Worm (Caenorhabditis elegans) whole organism, dauer: Measurements from ENCODE around the gene cnp-2.

ENCODE experiments used
- unc-62 ChIP-seq: sonication (generic microtip); optimal IDR thresholded peaks from 2 replicates; lab custom pipeline; 2017; ENCODE audit warnings: missing biosample characterization, missing genetic modification reagents, missing genetic modification characterization

Gene cnp-2

DNA sequence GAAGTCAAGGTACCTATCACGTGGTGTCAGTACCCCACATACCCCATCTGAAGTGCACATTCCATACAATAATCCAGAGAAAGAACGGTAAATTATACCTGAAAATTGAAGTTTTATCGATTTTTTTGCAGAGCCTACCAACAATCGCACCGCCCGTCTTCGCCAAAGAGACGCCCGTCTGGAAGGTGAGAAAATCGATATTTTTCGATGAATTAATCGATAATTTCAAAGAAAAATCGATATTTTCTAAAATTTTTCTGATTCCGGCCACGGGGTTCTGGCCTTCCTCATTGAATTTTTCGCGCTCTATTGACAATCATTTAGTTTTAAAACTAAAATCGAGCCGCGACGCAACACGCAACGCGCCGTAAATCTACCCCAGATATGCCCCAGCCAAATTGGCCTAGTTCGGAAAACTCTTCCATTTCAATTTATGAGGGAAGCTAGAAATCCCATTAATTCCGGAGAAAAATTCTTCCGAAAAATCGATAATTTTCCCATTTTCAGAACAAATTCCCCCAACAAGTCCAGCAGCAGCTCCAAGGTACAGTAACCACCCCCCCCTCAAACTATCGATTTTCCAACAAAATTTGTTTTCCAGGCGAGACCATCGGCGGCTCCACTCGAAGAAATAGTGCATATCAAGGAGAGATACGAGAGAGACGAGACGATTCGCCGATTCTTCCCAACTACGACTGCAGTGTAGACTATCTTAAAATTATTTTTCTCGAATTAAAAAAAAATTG, 6.0 kb downstream of the cnp-2 start:
- no peak for TF ChIP-seq unc-62 (GFP tag; lab: Kevin White, UChicago)

DNA sequence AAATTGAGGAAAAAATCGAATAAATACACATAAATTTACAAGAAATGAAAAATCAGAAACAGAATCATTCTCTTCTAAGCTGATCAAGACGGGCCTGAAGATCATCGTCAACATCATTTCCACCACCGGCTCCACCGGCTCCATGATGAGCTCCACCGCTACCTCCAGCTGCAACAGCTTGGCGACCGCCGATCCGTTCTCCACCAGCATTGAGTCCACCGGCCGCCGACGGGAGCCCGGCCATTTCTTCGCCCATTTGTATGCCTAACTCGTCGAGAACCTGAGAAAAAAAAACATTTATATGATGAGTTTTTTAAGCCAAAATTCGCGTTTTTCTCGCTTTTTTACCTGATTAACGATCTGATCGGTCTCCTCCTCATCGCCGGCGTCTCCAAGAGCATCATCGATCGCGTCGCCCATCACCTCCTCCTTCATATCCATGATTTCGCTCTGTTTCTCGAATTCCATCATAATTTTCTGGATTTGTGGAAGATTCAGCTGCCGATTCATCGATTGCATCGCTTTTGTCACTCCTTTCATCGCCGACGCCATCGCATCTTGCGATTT, 6.7 kb downstream of the cnp-2 start:
- no peak for TF ChIP-seq unc-62 (GFP tag; lab: Kevin White, UChicago)

DNA sequence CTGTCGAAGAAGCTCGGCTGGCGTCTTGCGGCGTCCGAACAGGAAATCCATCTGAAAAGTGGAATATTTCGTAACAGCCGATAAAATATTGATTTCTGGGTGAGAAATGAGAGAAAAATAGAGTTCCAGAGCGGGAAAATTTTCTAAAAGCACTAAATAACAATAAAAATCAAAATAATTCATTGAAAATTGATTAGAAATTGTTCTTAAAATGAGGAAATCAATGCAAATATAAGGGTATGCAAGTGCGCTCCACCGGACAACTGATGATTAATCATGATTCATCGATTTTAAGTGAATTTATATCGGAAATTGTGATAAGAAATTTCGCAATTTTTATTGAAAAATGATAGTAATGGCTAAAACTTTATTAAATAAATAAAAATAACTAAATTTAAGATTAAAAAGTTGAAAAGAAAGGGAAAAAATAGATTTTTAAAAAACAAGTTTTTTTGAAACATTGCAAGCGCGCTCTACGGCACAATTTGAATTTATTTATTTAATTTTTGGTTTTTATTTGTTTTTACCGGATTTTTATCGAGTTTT, 7.6 kb downstream of the cnp-2 start, which contains the start of the genes vps-2 and tiar-2:
Gene vps-2, minus strand, starts transcription at position 51 of the 546 bp plus-strand sequence.
Gene tiar-2, plus strand, starts transcription at position 520 of the 546 bp plus-strand sequence.
- no peak for TF ChIP-seq unc-62 (GFP tag; lab: Kevin White, UChicago)

DNA sequence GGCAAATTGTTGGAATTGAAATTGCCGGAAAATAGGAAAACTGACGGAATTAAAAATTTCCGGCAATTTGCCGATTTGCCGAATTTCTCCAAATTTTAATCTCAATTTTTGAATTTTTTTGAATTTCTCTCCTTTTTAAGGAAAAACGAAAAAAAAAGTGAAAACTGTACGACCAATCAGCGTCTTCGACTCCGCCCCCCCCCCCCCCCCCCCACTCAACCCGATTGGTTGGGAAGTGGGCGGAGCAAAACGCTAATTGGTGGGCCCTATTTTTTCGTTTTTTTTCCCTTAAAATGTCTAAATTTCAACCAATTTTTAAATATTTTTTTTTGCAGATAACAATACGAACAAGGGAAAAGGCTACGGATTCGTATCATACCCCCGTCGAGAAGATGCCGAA, 9.3 kb downstream of the cnp-2 start:
- TF ChIP-seq unc-62 (GFP tag; lab: Kevin White, UChicago): no peak

DNA sequence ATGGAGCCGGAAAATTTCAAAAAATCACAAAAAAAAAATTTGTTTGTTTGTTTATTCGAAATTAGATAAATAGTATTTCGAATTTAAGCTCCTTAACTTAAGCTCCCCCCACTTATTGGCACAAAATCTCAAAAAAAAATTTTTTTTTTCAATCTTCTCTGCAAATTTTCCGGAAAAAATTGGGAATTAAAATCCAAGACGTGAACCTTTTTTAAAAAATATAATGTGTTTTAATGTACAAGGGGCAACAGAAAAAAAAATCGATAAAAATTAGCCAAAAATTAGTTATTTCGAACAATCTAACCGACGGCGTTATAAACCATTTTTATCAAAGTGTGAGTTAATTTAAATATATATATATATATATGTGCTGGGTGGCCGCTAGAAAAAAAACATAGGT, 13.8 kb downstream of the cnp-2 start, which contains the start of gene Y46G5A.14:
Gene Y46G5A.14, plus strand, starts transcription at position 301 of the 400 bp plus-strand sequence.
- TF ChIP-seq unc-62 (GFP tag; lab: Kevin White, UChicago): no peak

DNA sequence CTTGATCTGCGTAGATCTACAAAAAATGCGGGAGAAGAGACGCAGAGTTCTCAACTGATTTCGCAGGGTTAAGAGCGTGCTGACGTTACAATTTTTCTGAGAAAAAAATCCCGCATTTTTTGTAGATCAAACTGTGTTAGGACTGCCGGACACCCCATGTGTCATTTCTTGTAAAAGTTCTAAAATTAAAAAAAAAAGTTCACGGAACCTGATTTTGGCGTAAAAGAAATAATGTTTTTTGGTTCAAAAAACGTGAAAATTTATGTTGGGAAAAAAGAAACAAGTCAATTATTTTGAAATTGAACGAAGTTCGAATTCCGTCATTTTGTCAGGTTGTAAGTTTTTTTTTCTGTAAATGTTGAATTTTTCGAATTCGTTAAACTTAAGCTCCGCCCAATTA, 15.8 kb downstream of the cnp-2 start, which contains the start of gene Y46G5A.34:
Gene Y46G5A.34, plus strand, starts transcription at position 301 of the 400 bp plus-strand sequence.
- TF ChIP-seq unc-62 (GFP tag; lab: Kevin White, UChicago): no peak

DNA sequence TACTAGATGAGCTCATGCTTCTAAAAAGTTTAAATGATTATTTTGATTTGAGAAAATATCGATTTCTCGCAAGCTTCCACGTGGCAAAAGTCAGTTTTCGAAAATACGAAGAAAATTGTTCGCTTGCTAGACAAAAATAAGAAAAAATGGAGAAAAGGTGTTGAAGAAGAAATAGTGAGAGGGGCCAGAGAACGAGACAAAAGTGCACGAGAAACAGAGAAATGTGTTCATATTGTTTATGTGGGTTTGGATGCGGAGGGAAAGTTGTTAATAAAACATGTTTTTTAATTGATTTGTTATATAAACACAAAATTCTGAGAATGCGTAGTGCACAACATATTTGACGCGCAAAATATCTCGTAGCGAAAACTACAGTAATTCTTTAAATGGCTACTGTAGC, 24.8 kb downstream of the cnp-2 start, which contains the start of gene Y46G5A.15:
Gene Y46G5A.15, minus strand, starts transcription at position 26 of the 400 bp plus-strand sequence.
- TF ChIP-seq unc-62 (GFP tag; lab: Kevin White, UChicago): no peak

DNA sequence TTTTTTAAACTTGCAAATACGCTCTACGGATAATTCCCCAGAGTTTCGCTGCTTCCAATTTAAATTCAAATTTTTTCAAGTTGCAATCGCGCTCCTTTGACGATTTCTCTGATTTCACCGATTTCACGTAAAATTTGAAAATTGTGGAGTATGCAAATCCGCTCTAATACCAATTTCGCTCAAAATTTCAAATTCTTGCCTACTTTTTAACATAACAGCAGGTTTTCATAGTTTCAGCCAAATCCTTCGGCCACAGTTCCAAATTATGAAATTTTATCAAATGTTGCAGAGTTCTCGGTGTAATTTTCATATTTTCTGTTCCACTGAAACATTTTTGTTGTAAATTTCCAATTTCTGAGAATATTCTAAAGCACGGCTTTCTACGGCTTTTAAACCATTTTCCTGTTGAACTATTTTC, 27.2 kb downstream of the cnp-2 start, which contains the start of gene alkb-7:
Gene alkb-7, minus strand, starts transcription at position 323 of the 418 bp plus-strand sequence.
- TF ChIP-seq unc-62 (GFP tag; lab: Kevin White, UChicago): no peak

DNA sequence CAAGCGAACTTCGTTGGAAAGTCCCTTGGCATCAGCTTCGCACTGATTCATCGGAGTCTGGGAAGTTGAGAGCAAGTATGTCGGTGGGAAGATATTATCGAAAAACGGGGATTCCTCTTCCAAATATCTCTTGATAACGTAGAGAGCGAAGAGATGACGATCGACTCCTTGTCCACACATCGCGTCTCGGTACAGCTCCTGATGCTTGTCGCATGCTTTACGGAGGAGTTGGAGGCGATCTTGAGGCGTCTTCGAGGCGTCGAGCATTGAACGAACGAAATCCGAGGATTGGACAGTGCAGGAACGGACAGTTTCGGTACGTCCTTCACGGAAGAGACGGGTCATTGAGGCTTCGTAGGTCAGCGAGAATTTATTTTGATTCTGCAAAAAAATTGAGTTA, 28.9 kb downstream of the cnp-2 start:
- TF ChIP-seq unc-62 (GFP tag; lab: Kevin White, UChicago): no peak

DNA sequence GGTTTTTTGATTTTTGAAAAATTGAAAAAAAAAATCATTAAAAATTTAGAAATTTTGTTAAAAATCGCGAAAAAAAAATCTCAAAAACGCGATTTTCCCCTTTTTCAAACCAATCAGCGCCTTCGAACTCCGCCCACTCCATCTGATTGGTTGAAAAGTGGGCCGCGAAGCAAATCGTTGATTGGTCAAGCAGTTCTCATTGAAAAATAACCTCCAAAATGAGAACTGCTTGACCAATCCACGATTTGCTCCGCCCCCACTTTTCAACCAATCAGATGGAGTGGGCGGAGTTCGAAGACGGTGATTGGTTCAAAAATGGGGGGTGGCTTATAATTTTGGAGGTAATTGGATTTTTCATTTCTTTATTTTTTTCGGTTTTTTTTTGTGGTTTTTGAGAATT, 29.8 kb downstream of the cnp-2 start:
- TF ChIP-seq unc-62 (GFP tag; lab: Kevin White, UChicago): no peak

DNA sequence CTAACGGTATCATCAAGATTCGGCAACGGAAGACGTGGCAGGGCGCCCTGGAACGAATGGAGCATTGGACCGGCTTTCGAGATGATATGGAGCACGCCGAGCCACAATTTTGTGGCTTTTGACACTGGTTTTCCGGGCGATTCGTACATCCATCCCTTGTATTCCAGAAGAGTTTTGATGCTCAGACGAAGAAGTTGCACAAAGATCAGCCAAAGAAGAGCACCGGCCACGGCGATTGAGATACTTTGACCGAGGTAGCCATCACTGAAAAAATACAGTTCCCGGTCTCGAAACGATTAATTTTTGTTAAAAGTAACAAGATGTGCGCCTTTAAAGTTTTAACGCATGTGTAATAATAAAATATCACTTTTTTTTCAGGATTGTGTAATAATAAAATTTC, 34.6 kb downstream of the cnp-2 start:
- no peak for TF ChIP-seq unc-62 (GFP tag; lab: Kevin White, UChicago)

DNA sequence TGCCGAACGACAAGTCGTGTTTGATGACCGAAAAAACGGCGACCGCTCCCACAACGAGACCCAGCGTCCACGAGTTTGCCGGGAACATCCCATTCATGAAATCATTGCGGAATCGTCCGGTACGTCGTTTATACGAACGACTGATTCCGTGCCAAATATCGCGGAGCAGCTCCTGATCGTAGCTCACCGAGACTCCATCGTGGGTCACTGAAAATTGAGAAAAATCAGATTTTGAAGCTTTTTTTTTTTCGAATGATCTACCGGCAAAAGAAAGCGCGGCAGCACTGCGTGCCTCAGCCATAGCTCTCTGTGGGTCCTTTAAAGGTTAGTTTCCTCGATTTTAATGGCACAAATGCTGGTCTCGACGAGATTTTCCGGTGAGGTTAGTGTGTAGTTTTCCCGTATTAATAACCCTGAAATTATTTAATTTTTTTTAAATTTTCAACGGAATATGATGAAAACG, 35.5 kb downstream of the cnp-2 start, which contains the start of gene cpt-1:
Gene cpt-1, minus strand, starts transcription at position 413 of the 463 bp plus-strand sequence.
- no peak for TF ChIP-seq unc-62 (GFP tag; lab: Kevin White, UChicago)

DNA sequence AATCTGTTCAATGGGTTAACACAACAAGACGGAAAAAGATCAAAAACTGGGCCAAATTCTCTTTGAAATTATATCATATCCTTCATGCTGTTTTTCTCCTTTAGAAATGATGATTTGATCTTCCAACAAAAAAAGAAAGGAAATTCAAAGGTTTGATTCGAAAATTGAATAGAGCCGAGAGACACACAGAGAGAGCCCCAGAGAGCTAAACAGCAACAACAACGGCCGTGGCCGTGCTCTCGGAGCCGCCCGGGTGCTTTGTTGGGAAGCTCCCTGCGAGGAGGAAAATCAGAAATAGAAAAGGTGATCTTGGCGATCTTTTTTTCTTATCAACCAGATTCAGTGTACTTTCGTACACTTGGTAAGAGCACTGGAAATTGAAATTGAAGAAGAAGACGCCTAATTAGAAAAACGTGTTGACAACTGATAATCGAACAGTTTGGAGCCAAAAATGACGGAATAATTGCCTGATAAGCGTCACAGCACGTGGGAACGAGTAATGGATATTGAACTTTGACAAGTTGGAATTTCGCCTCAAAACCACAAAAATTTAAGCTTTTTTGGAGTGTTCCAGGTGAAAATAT, 36.7 kb downstream of the cnp-2 start:
- TF ChIP-seq unc-62 (GFP tag; lab: Kevin White, UChicago): no peak

DNA sequence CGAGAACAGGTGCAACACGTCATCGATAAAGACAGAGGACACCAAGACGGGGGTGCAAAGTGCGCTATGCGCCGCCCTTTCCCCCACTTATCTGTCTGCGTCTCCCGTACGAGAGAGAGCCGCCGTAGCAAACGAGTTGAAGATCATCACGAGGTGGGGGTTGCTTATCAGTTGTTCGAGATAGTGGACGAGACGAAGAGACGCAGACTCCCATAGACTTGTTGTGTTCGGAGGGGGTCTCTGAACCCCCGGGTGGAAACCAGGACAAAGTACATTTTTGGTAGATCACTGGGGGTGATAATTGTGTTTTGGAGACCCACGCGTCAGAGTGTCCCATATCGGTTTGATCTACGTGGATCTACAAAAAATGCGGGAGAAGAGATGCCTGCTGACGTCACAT, 38.2 kb downstream of the cnp-2 start:
- TF ChIP-seq unc-62 (GFP tag; lab: Kevin White, UChicago): no peak

DNA sequence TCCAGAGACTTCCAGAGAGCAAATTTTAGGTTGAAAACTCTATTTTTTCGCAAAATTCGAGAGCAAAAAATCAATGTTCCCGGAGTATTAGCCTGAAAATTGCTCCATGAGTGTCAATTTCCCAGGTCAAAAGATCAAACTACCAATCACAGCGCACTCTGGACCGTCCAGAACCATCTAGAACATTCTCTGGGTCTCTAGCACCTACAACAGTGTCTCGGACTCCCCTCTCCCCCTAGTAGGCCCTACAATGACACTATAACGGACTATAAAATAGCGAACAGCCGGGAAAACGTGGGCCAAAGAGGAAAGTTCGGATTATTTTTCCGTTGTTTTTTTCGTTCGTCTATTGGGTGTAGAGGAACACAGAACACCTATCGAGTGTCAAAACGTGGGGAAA, 38.8 kb downstream of the cnp-2 start:
- no peak for TF ChIP-seq unc-62 (GFP tag; lab: Kevin White, UChicago)
